Worm (Caenorhabditis elegans) whole organism, mixed stage, embryonic: ENCODE data around the gene F43D2.6.

ENCODE experiments used
- nhr-237 ChIP-seq: fragments of 150-350 bp; optimal IDR thresholded peaks from 2 replicates; lab custom pipeline; 2014; ENCODE audit warnings: missing biosample characterization, missing genetic modification characterization
- sem-2 ChIP-seq: fragments of 200-800 bp; sonication (Bioruptor generic); optimal IDR thresholded peaks from 2 replicates; lab custom pipeline; 2018; ENCODE audit warnings: mild to moderate bottlenecking, missing genetic modification characterization, missing compliant biosample characterization

- TF ChIP-seq sem-2 (no peak), nhr-237 (peak; percentile 4)
Observed at ce11 chrV:14612168-14612567, 22.8 kb downstream of the F43D2.6 start, which contains the start of the genes R11H6.5 and ccnk-1.
